Worm (Caenorhabditis elegans) whole organism, L4 larva: ENCODE data around the gene lurp-4.
A peak's percentile ranks its signal among the peaks of the same experiment; 100 is the strongest.
"Not testable (repeated sequence)": the region's sequence is repeated elsewhere in the genome, so short reads cannot be mapped to it uniquely, and the experiment has no call there.

ENCODE experiments used
- F26F4.8 ChIP-seq: fragments of 200-800 bp; sonication (Bioruptor generic); conservative IDR thresholded peaks from 2 replicates; pipeline ENCODE4 v1.3.6; 2022; ENCODE audit warnings: missing genetic modification characterization, missing compliant biosample characterization
- F49E8.2 ChIP-seq: sonication (generic microtip); optimal IDR thresholded peaks from 2 replicates; lab custom pipeline; 2016; ENCODE audit warnings: missing compliant biosample characterization, mild to moderate bottlenecking, missing genetic modification characterization, borderline replicate concordance
- T26A8.4 ChIP-seq: fragments of 200-800 bp; sonication (Bioruptor generic); IDR thresholded peaks from 2 replicates; pipeline ENCODE4 v1.3.6; 2022; ENCODE audit warnings: missing genetic modification characterization, missing compliant biosample characterization
- aha-1 ChIP-seq: fragments of 150-350 bp; peaks from one replicate; lab custom pipeline; 2014; ENCODE audit warnings: missing biosample characterization, missing genetic modification characterization
- arid-1 ChIP-seq: fragments of 200-800 bp; sonication (Bioruptor generic); conservative IDR thresholded peaks from 2 replicates; pipeline ENCODE4 v1.3.6; 2022; ENCODE audit warnings: missing genetic modification reagents, missing genetic modification characterization, missing compliant biosample characterization
- attf-4 ChIP-seq: sonication (generic microtip); optimal IDR thresholded peaks from 3 replicates; lab custom pipeline; 2017; ENCODE audit warnings: missing biosample characterization, missing genetic modification characterization
- ceh-44 ChIP-seq: fragments of 200-800 bp; sonication (Bioruptor generic); IDR thresholded peaks from 2 replicates; pipeline ENCODE4 v1.3.6; 2022; ENCODE audit warnings: missing genetic modification reagents, missing genetic modification characterization, missing compliant biosample characterization
- ctbp-1 ChIP-seq: fragments of 200-800 bp; sonication (Bioruptor generic); IDR thresholded peaks from 2 replicates; pipeline ENCODE4 v1.3.6; 2022; ENCODE audit warnings: missing genetic modification reagents, missing genetic modification characterization, missing compliant biosample characterization
- daf-19 ChIP-seq: fragments of 200-800 bp; sonication (Bioruptor generic); conservative IDR thresholded peaks from 2 replicates; pipeline ENCODE4 v1.3.6; 2022; ENCODE audit warnings: missing genetic modification characterization, missing compliant biosample characterization
- dmd-6 ChIP-seq: fragments of 200-800 bp; sonication (Bioruptor generic); IDR thresholded peaks from 2 replicates; pipeline ENCODE4 v1.3.6; 2022; ENCODE audit warnings: missing genetic modification reagents, missing genetic modification characterization, missing compliant biosample characterization
- duxl-1 ChIP-seq: sonication (generic microtip); optimal IDR thresholded peaks from 2 replicates; lab custom pipeline; 2016; ENCODE audit warnings: mild to moderate bottlenecking, missing genetic modification characterization, moderate library complexity, missing compliant biosample characterization; ENCODE audit not compliant: poor library complexity
- egl-43 ChIP-seq: fragments of 200-800 bp; sonication (Bioruptor generic); IDR thresholded peaks from 2 replicates; pipeline ENCODE4 v1.3.6; 2022; ENCODE audit warnings: missing genetic modification reagents, missing genetic modification characterization, missing compliant biosample characterization
- fos-1 ChIP-seq: fragments of 150-350 bp; optimal IDR thresholded peaks from 2 replicates; lab custom pipeline; 2014; ENCODE audit warnings: missing biosample characterization, missing genetic modification characterization
- hlh-11 ChIP-seq: fragments of 200-800 bp; sonication (Bioruptor generic); optimal IDR thresholded peaks from 2 replicates; lab custom pipeline; 2018; ENCODE audit warnings: mild to moderate bottlenecking, missing genetic modification characterization, missing compliant biosample characterization
- lin-1 ChIP-seq: fragments of 200-800 bp; sonication (Bioruptor generic); IDR thresholded peaks from 2 replicates; pipeline ENCODE4 v1.3.6; 2022; ENCODE audit warnings: missing genetic modification reagents, missing genetic modification characterization, missing compliant biosample characterization
- lin-15B ChIP-seq: fragments of 150-350 bp; sonication (generic microtip); optimal IDR thresholded peaks from 3 replicates; lab custom pipeline; 2014; ENCODE audit warnings: missing biosample characterization, missing genetic modification characterization
- mdl-1 ChIP-seq, 2 experiments: fragments of 150-350 bp in 1 of 2; sonication (generic microtip) in 1 of 2; optimal IDR thresholded peaks; 2 replicates each; lab custom pipeline; 2014 to 2017; ENCODE audit warnings: missing biosample characterization in 2 of 2, missing genetic modification characterization in 2 of 2
- mdt-29 ChIP-seq: fragments of 200-800 bp; sonication (Bioruptor generic); IDR thresholded peaks from 2 replicates; pipeline ENCODE4 v1.3.6; 2022; ENCODE audit warnings: missing genetic modification reagents, missing genetic modification characterization, missing compliant biosample characterization
- mxl-2 ChIP-seq: fragments of 200-800 bp; sonication (Bioruptor generic); conservative IDR thresholded peaks from 2 replicates; pipeline ENCODE4 v1.3.6; 2022; ENCODE audit warnings: missing genetic modification reagents, missing genetic modification characterization, missing compliant biosample characterization
- mxl-3 ChIP-seq: fragments of 200-800 bp; sonication (Bioruptor generic); optimal IDR thresholded peaks from 2 replicates; lab custom pipeline; 2018; ENCODE audit warnings: mild to moderate bottlenecking, missing genetic modification characterization, missing compliant biosample characterization
- nhr-237 ChIP-seq: sonication (generic microtip); optimal IDR thresholded peaks from 2 replicates; lab custom pipeline; 2017; ENCODE audit warnings: missing biosample characterization, missing genetic modification characterization
- nhr-25 ChIP-seq: sonication (generic microtip); optimal IDR thresholded peaks from 2 replicates; lab custom pipeline; 2017; ENCODE audit warnings: missing genetic modification characterization, mild to moderate bottlenecking, missing compliant biosample characterization, antibody characterized with exemption, moderate library complexity, borderline replicate concordance; ENCODE audit not compliant: insufficient read depth
- nhr-28 ChIP-seq: fragments of 150-350 bp; optimal IDR thresholded peaks from 2 replicates; lab custom pipeline; 2014; ENCODE audit warnings: missing biosample characterization, missing genetic modification characterization
- nhr-48 ChIP-seq: sonication (generic microtip); optimal IDR thresholded peaks from 2 replicates; lab custom pipeline; 2016; ENCODE audit warnings: mild to moderate bottlenecking, missing genetic modification characterization, missing compliant biosample characterization
- nhr-76 ChIP-seq: fragments of 150-350 bp; optimal IDR thresholded peaks from 2 replicates; lab custom pipeline; 2014; ENCODE audit warnings: missing biosample characterization, missing genetic modification characterization
- pha-4 ChIP-seq, 2 experiments: fragments of 150-350 bp in 1 of 2; fragments of 200-800 bp in 1 of 2; sonication (Bioruptor generic) in 1 of 2; IDR thresholded peaks in 1 of 2; optimal IDR thresholded peaks in 1 of 2; 2 replicates each; pipeline versions ENCODE4 v1.3.6 to Lab custom; 2014 to 2022; ENCODE audit warnings: missing genetic modification characterization in 2 of 2, missing genetic modification reagents in 2 of 2, missing biosample characterization in 1 of 2, missing compliant biosample characterization in 1 of 2
- php-3 ChIP-seq: fragments of 200-800 bp; sonication (Bioruptor generic); IDR thresholded peaks from 2 replicates; pipeline ENCODE4 v1.3.6; 2022; ENCODE audit warnings: missing genetic modification reagents, missing genetic modification characterization, missing compliant biosample characterization
- saeg-2 ChIP-seq: fragments of 200-800 bp; sonication (Bioruptor generic); IDR thresholded peaks from 2 replicates; pipeline ENCODE4 v1.3.6; 2022; ENCODE audit warnings: missing genetic modification reagents, missing genetic modification characterization, missing compliant biosample characterization
- set-16 ChIP-seq: fragments of 200-800 bp; sonication (Bioruptor generic); IDR thresholded peaks from 2 replicates; pipeline ENCODE4 v1.3.6; 2022; ENCODE audit warnings: missing genetic modification reagents, missing genetic modification characterization, missing compliant biosample characterization
- skn-1 ChIP-seq: fragments of 150-350 bp; optimal IDR thresholded peaks from 2 replicates; lab custom pipeline; 2014; ENCODE audit warnings: missing biosample characterization, missing genetic modification characterization
- snpc-1.2 ChIP-seq: fragments of 200-800 bp; sonication (Bioruptor generic); IDR thresholded peaks from 2 replicates; pipeline ENCODE4 v1.3.6; 2022; ENCODE audit warnings: missing genetic modification reagents, missing genetic modification characterization, missing compliant biosample characterization
- tag-97 ChIP-seq: fragments of 200-800 bp; sonication (Bioruptor generic); IDR thresholded peaks from 2 replicates; pipeline ENCODE4 v1.3.6; 2022; ENCODE audit warnings: missing genetic modification characterization, missing compliant biosample characterization
- unc-62 ChIP-seq, 3 experiments: fragments of 150-350 bp in 1 of 3; sonication (generic microtip); optimal IDR thresholded peaks in 2 of 3; peaks in 1 of 3; 1 replicate in 1 of 3; 2 replicates in 2 of 3; lab custom pipeline; 2014 to 2017; ENCODE audit warnings: missing biosample characterization in 3 of 3, missing genetic modification characterization in 3 of 3, missing genetic modification reagents in 3 of 3, missing genotype in 1 of 3
- vab-7 ChIP-seq: fragments of 200-800 bp; sonication (Bioruptor generic); IDR thresholded peaks from 2 replicates; pipeline ENCODE4 v1.3.6; 2022; ENCODE audit warnings: missing genetic modification reagents, missing genetic modification characterization, missing compliant biosample characterization
- zip-2 ChIP-seq: fragments of 150-350 bp; optimal IDR thresholded peaks from 2 replicates; lab custom pipeline; 2014; ENCODE audit warnings: missing biosample characterization, missing genetic modification characterization

lurp-4 gene

ce11 chrV:13114552-13115237, 22.2 kb downstream of the lurp-4 start:
- TF ChIP-seq pha-4 (GFP tag; IDR thresholded peaks at IDR 0.05; lab: Robert Waterston, UW) (no peak), pha-4 (tag; optimal IDR thresholded peaks at IDR 0.05; lab: Kevin White, UChicago) (no peak), unc-62 (GFP tag; optimal IDR thresholded peaks at IDR 0.05 in 1 of 2; lab: Kevin White, UChicago) (peak in 1 of 2 experiments; percentile 65), unc-62 (tag; optimal IDR thresholded peaks at IDR 0.05; lab: Kevin White, UChicago) (no peak)

- TF ChIP-seq mxl-2 (no peak), nhr-28 (tag; lab: Kevin White, UChicago) (peak; percentile 42)
Measured at ce11 chrV:13116114-13116603, 23.7 kb downstream of the lurp-4 start, which contains the start of gene acly-2. TSS of gene acly-2 (plus strand) at chrV:13116488.

- peak; percentile 21 for TF ChIP-seq aha-1
- TF ChIP-seq hlh-11 (tag; lab: Kevin White, UChicago): no peak
Measured at ce11 chrV:13120097-13120496, 27.6 kb downstream of the lurp-4 start, which contains the start of gene max-1. TSS of gene max-1 (minus strand) at chrV:13120220.

- peak in 1 of 2 experiments; percentile 93 for TF ChIP-seq unc-62 (GFP tag; optimal IDR thresholded peaks at IDR 0.05 in 1 of 2; lab: Kevin White, UChicago)
- no peak for TF ChIP-seq unc-62 (tag; optimal IDR thresholded peaks at IDR 0.05; lab: Kevin White, UChicago)
- no peak for TF ChIP-seq mdl-1 (tag; optimal IDR thresholded peaks at IDR 0.05; lab: Kevin White, UChicago)
- TF ChIP-seq php-3: no peak
- TF ChIP-seq vab-7 (GFP tag; lab: Robert Waterston, UW): no peak
Measured at ce11 chrV:13121266-13121665, 28.8 kb downstream of the lurp-4 start.

ce11 chrV:13125942-13126341, 33.5 kb downstream of the lurp-4 start:
- peak; percentile 59 for TF ChIP-seq set-16
- 0 out of 2 replicates have a peak, but pooled peaks have one; percentile 5 for TF ChIP-seq arid-1 (GFP tag; lab: Robert Waterston, UW)
- TF ChIP-seq saeg-2: 0 out of 2 replicates have a peak, but pooled peaks have one; percentile 32
- TF ChIP-seq egl-43 (GFP tag; lab: Robert Waterston, UW): peak; percentile 51; the same call in 1 of the 2 replicates
- TF ChIP-seq ctbp-1: 0 out of 2 replicates have a peak, but pooled peaks have one; percentile 53
- peak; percentile 32; the same call in 1 of the 2 replicates for TF ChIP-seq snpc-1.2 (GFP tag; lab: Robert Waterston, UW)
- peak; percentile 64 for TF ChIP-seq T26A8.4 (GFP tag; lab: Robert Waterston, UW)
- peak in 1 of 2 experiments; percentile 23 for TF ChIP-seq unc-62 (GFP tag; optimal IDR thresholded peaks at IDR 0.05 in 1 of 2; lab: Kevin White, UChicago)
- TF ChIP-seq unc-62 (tag; optimal IDR thresholded peaks at IDR 0.05; lab: Kevin White, UChicago): not testable (repeated sequence)
- TF ChIP-seq, all 104 proteins: peak for 8; not testable (repeated sequence) for 96

ce11 chrV:13129895-13130294, 37.4 kb downstream of the lurp-4 start, which contains the start of gene eat-6:
TSS of gene eat-6 (minus strand) at chrV:13129995.
- no peak for TF ChIP-seq daf-19
- TF ChIP-seq lin-15B: no peak
- no peak for TF ChIP-seq lin-1 (GFP tag; lab: Robert Waterston, UW)
- peak; percentile 17 for TF ChIP-seq nhr-25
- TF ChIP-seq duxl-1 (tag; lab: Kevin White, UChicago): no peak

- TF ChIP-seq dmd-6 (GFP tag; lab: Robert Waterston, UW) (peak; percentile 91), mdl-1 (tag; optimal IDR thresholded peaks at IDR 0.05; lab: Kevin White, UChicago) (peak in 1 of 2 experiments; percentile 57), lin-1 (GFP tag; lab: Robert Waterston, UW) (peak; percentile 84), pha-4 (GFP tag; IDR thresholded peaks at IDR 0.05; lab: Robert Waterston, UW) (no peak; the same call in 1 of the 2 replicates), pha-4 (tag; optimal IDR thresholded peaks at IDR 0.05; lab: Kevin White, UChicago) (no peak), skn-1 (no peak), F26F4.8 (GFP tag; lab: Robert Waterston, UW) (no peak), mxl-3 (GFP tag; lab: Kevin White, UChicago) (peak; percentile 35), attf-4 (tag; lab: Kevin White, UChicago) (no peak), nhr-237 (tag; lab: Kevin White, UChicago) (no peak), ceh-44 (GFP tag; lab: Robert Waterston, UW) (no peak), duxl-1 (tag; lab: Kevin White, UChicago) (peak; percentile 42), F49E8.2 (no peak), nhr-48 (peak; percentile 44), zip-2 (tag; lab: Kevin White, UChicago) (no peak), fos-1 (tag; lab: Kevin White, UChicago) (no peak), tag-97 (GFP tag; lab: Robert Waterston, UW) (no peak), nhr-76 (tag; lab: Kevin White, UChicago) (no peak), mdt-29 (GFP tag; lab: Robert Waterston, UW) (peak; percentile 49; the same call in 1 of the 2 replicates)
Measured at ce11 chrV:13130439-13130840, 38.0 kb downstream of the lurp-4 start.
